Fruit fly (Drosophila melanogaster) whole organism, prepupa: ENCODE measurements around the gene Osi15.

ENCODE experiments used
- Blimp-1 ChIP-seq: fragments of 200-800 bp; sonication (Bioruptor generic); optimal IDR thresholded peaks from 3 replicates; lab custom pipeline; 2017; ENCODE audit warnings: missing biosample characterization, missing genetic modification characterization, mild to moderate bottlenecking, moderate library complexity, missing genetic modification reagents
- CG11294 ChIP-seq: fragments of 200-800 bp; sonication (Bioruptor generic); IDR thresholded peaks from 2 replicates; pipeline ENCODE4 v1.3.6; 2022; ENCODE audit warnings: missing biosample characterization, missing genetic modification characterization
- CG1621 ChIP-seq: fragments of 200-800 bp; sonication (Bioruptor generic); optimal IDR thresholded peaks from 3 replicates; lab custom pipeline; 2018; ENCODE audit warnings: missing biosample characterization, mild to moderate bottlenecking, missing genetic modification characterization
- cyc ChIP-seq: fragments of 200-800 bp; sonication (Bioruptor generic); optimal IDR thresholded peaks from 3 replicates; lab custom pipeline; 2016; ENCODE audit warnings: missing biosample characterization, missing genetic modification characterization

dm6 chr3R:6304947-6305346, 3.3 kb downstream of the Osi15 start, which contains the start of gene Osi16:
- TF ChIP-seq cyc (GFP tag; lab: Kevin White, UChicago) (no peak), CG11294 (GFP tag; lab: Robert Waterston, UW) (no peak), CG1621 (tag; lab: Kevin White, UChicago) (no peak), Blimp-1 (GFP tag; lab: Kevin White, UChicago) (no peak)
